Worm (Caenorhabditis elegans) whole organism, L2 larva: Measurements from ENCODE around the gene F54E2.2.

ENCODE experiments used
- C34F6.9 ChIP-seq: fragments of 150-350 bp; optimal IDR thresholded peaks from 2 replicates; lab custom pipeline; 2014; ENCODE audit warnings: missing biosample characterization, missing genetic modification characterization
- ZK546.5 ChIP-seq: sonication (generic microtip); optimal IDR thresholded peaks from 2 replicates; lab custom pipeline; 2017; ENCODE audit warnings: missing biosample characterization, missing genetic modification characterization
- ama-1 ChIP-seq: fragments of 150-350 bp; optimal IDR thresholded peaks from 2 replicates; lab custom pipeline; 2018; ENCODE audit warnings: inconsistent platforms
- blmp-1 ChIP-seq: sonication (generic microtip); optimal IDR thresholded peaks from 2 replicates; lab custom pipeline; 2017; ENCODE audit warnings: missing genetic modification characterization, mild to moderate bottlenecking, missing compliant biosample characterization, antibody characterized with exemption, moderate library complexity; ENCODE audit not compliant: insufficient read depth
- ceh-16 ChIP-seq: fragments of 150-350 bp; optimal IDR thresholded peaks from 2 replicates; lab custom pipeline; 2014; ENCODE audit warnings: missing biosample characterization, missing genetic modification characterization
- crh-2 ChIP-seq: sonication (generic microtip); optimal IDR thresholded peaks from 2 replicates; lab custom pipeline; 2017; ENCODE audit warnings: missing biosample characterization, missing genetic modification characterization
- dmd-4 ChIP-seq: sonication (generic microtip); optimal IDR thresholded peaks from 2 replicates; lab custom pipeline; 2017; ENCODE audit warnings: missing biosample characterization, missing genetic modification characterization
- egl-27 ChIP-seq: sonication (generic microtip); optimal IDR thresholded peaks from 3 replicates; lab custom pipeline; 2017; ENCODE audit warnings: missing biosample characterization, missing genetic modification reagents, missing genetic modification characterization
- elt-3 ChIP-seq: sonication (generic microtip); optimal IDR thresholded peaks from 2 replicates; lab custom pipeline; 2017; ENCODE audit warnings: missing biosample characterization, missing genetic modification characterization
- lin-11 ChIP-seq: fragments of 150-350 bp; sonication (generic microtip); optimal IDR thresholded peaks from 2 replicates; lab custom pipeline; 2014; ENCODE audit warnings: missing biosample characterization, missing genetic modification characterization, inconsistent platforms, mixed read lengths
- lin-13 ChIP-seq: fragments of 150-350 bp; optimal IDR thresholded peaks from 2 replicates; lab custom pipeline; 2014; ENCODE audit warnings: missing biosample characterization, missing genetic modification reagents, missing genetic modification characterization
- lin-39 ChIP-seq: fragments of 150-350 bp; optimal IDR thresholded peaks from 2 replicates; lab custom pipeline; 2014; ENCODE audit warnings: missing biosample characterization, missing genetic modification reagents, missing genetic modification characterization
- lsy-2 ChIP-seq, 2 experiments: fragments of 150-350 bp in 1 of 2; sonication (generic microtip) in 1 of 2; optimal IDR thresholded peaks; 2 replicates each; lab custom pipeline; 2014 to 2017; ENCODE audit warnings: missing biosample characterization in 2 of 2, missing genetic modification characterization in 2 of 2
- mbf-1 ChIP-seq: sonication (generic microtip); optimal IDR thresholded peaks from 2 replicates; lab custom pipeline; 2017; ENCODE audit warnings: missing biosample characterization, missing genetic modification characterization
- nhr-11 ChIP-seq: fragments of 150-350 bp; optimal IDR thresholded peaks from 2 replicates; lab custom pipeline; 2014; ENCODE audit warnings: missing biosample characterization, missing genetic modification characterization
- nhr-12 ChIP-seq: fragments of 150-350 bp; optimal IDR thresholded peaks from 2 replicates; lab custom pipeline; 2014; ENCODE audit warnings: missing biosample characterization, missing genetic modification characterization
- nhr-129 ChIP-seq: fragments of 150-350 bp; optimal IDR thresholded peaks from 2 replicates; lab custom pipeline; 2014; ENCODE audit warnings: missing biosample characterization, missing genetic modification characterization
- nhr-23 ChIP-seq: fragments of 150-350 bp; optimal IDR thresholded peaks from 2 replicates; lab custom pipeline; 2014; ENCODE audit warnings: missing biosample characterization, missing genetic modification reagents, missing genetic modification characterization
- nhr-237 ChIP-seq: fragments of 150-350 bp; optimal IDR thresholded peaks from 2 replicates; lab custom pipeline; 2014; ENCODE audit warnings: missing biosample characterization, missing genetic modification characterization
- nhr-25 ChIP-seq: fragments of 150-350 bp; sonication (generic microtip); optimal IDR thresholded peaks from 3 replicates; lab custom pipeline; 2014; ENCODE audit warnings: missing biosample characterization, missing genetic modification characterization
- nhr-6 ChIP-seq: fragments of 150-350 bp; optimal IDR thresholded peaks from 2 replicates; lab custom pipeline; 2014; ENCODE audit warnings: missing biosample characterization, missing genetic modification characterization
- nhr-77 ChIP-seq: fragments of 150-350 bp; optimal IDR thresholded peaks from 2 replicates; lab custom pipeline; 2014; ENCODE audit warnings: missing biosample characterization, missing genetic modification characterization
- sem-4 ChIP-seq: fragments of 150-350 bp; optimal IDR thresholded peaks from 2 replicates; lab custom pipeline; 2014; ENCODE audit warnings: missing biosample characterization, missing genetic modification reagents, missing genetic modification characterization
- skn-1 ChIP-seq: sonication (generic microtip); optimal IDR thresholded peaks from 2 replicates; lab custom pipeline; 2017; ENCODE audit warnings: missing biosample characterization, missing genetic modification characterization
- sma-3 ChIP-seq: sonication (generic microtip); optimal IDR thresholded peaks from 2 replicates; lab custom pipeline; 2016; ENCODE audit warnings: missing genetic modification reagents, missing genetic modification characterization, missing compliant biosample characterization
- sma-9 ChIP-seq, 2 experiments: fragments of 150-350 bp in 1 of 2; sonication (generic microtip) in 1 of 2; optimal IDR thresholded peaks; 2 replicates each; lab custom pipeline; 2014 to 2016; ENCODE audit warnings: missing genetic modification characterization in 2 of 2, mild to moderate bottlenecking in 1 of 2, missing biosample characterization in 1 of 2, missing compliant biosample characterization in 1 of 2, missing genetic modification reagents in 1 of 2, moderate library complexity in 1 of 2
- unc-39 ChIP-seq: fragments of 150-350 bp; optimal IDR thresholded peaks from 2 replicates; lab custom pipeline; 2014; ENCODE audit warnings: missing biosample characterization, missing genetic modification characterization
- unc-55 ChIP-seq: fragments of 150-350 bp; sonication (generic microtip); optimal IDR thresholded peaks from 3 replicates; lab custom pipeline; 2014; ENCODE audit warnings: missing biosample characterization, missing genetic modification reagents, missing genetic modification characterization
- unc-62 ChIP-seq: fragments of 150-350 bp; optimal IDR thresholded peaks from 2 replicates; lab custom pipeline; 2014; ENCODE audit warnings: missing biosample characterization, missing genetic modification reagents, missing genetic modification characterization
- zag-1 ChIP-seq: fragments of 150-350 bp; optimal IDR thresholded peaks from 2 replicates; lab custom pipeline; 2014; ENCODE audit warnings: missing biosample characterization, missing genetic modification characterization
- ztf-1 ChIP-seq: fragments of 200-800 bp; sonication (Bioruptor generic); conservative IDR thresholded peaks from 2 replicates; pipeline ENCODE4 v1.3.6; 2022; ENCODE audit warnings: missing genetic modification characterization, missing compliant biosample characterization
- ztf-11 ChIP-seq: sonication (generic microtip); optimal IDR thresholded peaks from 2 replicates; lab custom pipeline; 2017; ENCODE audit warnings: missing biosample characterization, missing genetic modification characterization
- ztf-4 ChIP-seq: fragments of 150-350 bp; optimal IDR thresholded peaks from 2 replicates; lab custom pipeline; 2014; ENCODE audit warnings: missing biosample characterization, missing genetic modification characterization

The F54E2.2 gene

DNA sequence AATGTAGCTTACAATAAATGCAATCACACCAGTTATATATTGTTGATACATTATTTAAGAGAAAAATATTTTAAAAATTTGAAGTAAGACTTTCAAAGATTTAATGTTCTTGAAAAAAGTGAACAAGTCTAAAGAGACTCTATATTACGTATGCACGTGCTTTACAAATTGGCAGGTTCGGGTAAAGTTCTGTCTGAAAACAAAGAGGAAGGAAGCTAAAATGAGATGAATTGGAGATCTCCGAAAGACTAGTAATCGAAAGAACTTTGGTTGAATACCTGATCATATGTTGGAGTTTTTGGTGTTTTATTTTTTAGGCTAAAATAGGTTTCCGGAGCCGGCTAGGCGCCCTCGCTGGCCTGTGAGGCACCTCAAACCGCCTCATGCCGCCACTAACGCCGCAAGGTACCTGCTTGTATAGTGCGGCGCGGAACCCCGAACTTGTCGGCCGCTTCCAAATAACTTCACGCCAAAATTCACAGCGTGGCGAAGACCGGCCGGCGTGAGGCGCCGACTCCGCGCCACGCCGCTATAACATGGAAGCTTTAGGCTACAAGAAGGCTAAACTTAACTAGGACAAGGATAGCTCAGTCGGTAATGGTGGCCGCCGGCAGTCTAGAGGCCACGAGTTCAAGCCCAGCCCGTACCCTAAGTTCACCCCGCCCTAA is 38.7 kb upstream of the F54E2.2 start, which contains the start of gene srx-28:
Gene srx-28 (minus strand): TSS at position 51 of the 668 bp plus-strand sequence.
- no peak for TF ChIP-seq dmd-4 (tag; lab: Kevin White, UChicago)
- no peak for TF ChIP-seq C34F6.9 (tag; lab: Kevin White, UChicago)
- TF ChIP-seq sma-3 (GFP tag; lab: Kevin White, UChicago), result no peak
- no peak for TF ChIP-seq nhr-77 (tag; lab: Kevin White, UChicago)
- TF ChIP-seq mbf-1, result no peak
- no peak for TF ChIP-seq lsy-2 (tag; optimal IDR thresholded peaks at IDR 0.05; lab: Kevin White, UChicago)
- TF ChIP-seq elt-3 (tag; lab: Kevin White, UChicago), result no peak
- no peak for TF ChIP-seq ztf-1 (GFP tag; lab: Robert Waterston, UW)
- no peak for TF ChIP-seq nhr-6
- TF ChIP-seq lin-11, result no peak
- no peak for TF ChIP-seq lin-13 (GFP tag; lab: Kevin White, UChicago)
- TF ChIP-seq, all 48 proteins: peak for 0

DNA sequence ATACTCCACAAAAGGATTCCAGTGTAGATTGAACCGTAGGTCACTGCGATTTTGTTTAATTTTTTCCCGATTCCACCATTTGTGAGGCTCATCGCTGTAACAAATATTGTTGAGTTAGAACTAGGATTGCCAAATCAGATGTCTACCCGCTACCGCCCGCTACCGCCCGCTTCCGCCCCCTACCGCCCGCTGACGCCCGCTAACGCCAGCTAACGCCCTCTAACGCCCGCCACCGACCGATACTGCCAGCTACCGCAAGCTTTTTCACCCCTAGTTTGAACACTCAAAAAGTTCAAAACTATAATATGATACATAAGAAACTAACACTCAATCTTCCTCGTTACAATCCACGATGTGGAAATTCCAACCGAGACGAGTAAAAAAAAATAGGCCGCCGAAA is 37.7 kb upstream of the F54E2.2 start:
- no peak for TF ChIP-seq zag-1 (tag; lab: Kevin White, UChicago)
- TF ChIP-seq unc-62 (GFP tag; lab: Kevin White, UChicago), result no peak
- TF ChIP-seq blmp-1 (tag; lab: Kevin White, UChicago), result no peak
- no peak for TF ChIP-seq skn-1 (tag; lab: Kevin White, UChicago)
- no peak for TF ChIP-seq ztf-1 (GFP tag; lab: Robert Waterston, UW)
- TF ChIP-seq nhr-25 (tag; lab: Kevin White, UChicago), result no peak
- no peak for TF ChIP-seq crh-2
- no peak for TF ChIP-seq nhr-77 (tag; lab: Kevin White, UChicago)
- no peak for TF ChIP-seq sem-4
- no peak for TF ChIP-seq ama-1 (lab: Kevin White, UChicago)
- no peak for TF ChIP-seq C34F6.9 (tag; lab: Kevin White, UChicago)

DNA sequence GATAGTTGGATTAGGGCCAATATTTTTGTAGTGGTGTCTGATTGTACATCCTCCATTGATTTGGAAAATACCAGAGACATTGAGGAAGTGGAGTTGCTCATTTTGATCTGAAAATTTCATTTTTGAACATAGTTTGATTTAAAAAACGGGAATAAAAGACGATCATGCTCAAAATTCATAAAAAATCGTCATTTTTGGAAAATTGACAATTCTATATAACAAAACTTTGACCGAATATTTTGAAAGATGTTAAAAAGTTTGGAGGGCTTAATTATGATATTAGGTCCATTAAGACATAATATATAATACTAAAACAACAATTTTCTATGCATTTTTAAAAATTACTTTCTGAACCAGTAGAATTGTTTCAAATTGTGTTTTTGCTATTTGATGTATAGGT is 36.6 kb upstream of the F54E2.2 start, which contains the start of gene srg-58:
Gene srg-58 (minus strand): TSS at position 101 of the 400 bp plus-strand sequence.
- TF ChIP-seq lin-39, result no peak
- no peak for TF ChIP-seq nhr-237 (tag; lab: Kevin White, UChicago)
- no peak for TF ChIP-seq ztf-4 (tag; lab: Kevin White, UChicago)
- TF ChIP-seq zag-1 (tag; lab: Kevin White, UChicago), result no peak
- no peak for TF ChIP-seq egl-27 (tag; lab: Kevin White, UChicago)
- no peak for TF ChIP-seq ztf-11 (tag; lab: Kevin White, UChicago)
- TF ChIP-seq sma-9 (GFP tag; optimal IDR thresholded peaks at IDR 0.05; lab: Kevin White, UChicago), result no peak
- TF ChIP-seq sma-9 (tag; optimal IDR thresholded peaks at IDR 0.05; lab: Kevin White, UChicago), result no peak
- TF ChIP-seq lin-11, result no peak
- TF ChIP-seq nhr-129 (tag; lab: Kevin White, UChicago), result no peak
- no peak for TF ChIP-seq sem-4
- no peak for TF ChIP-seq nhr-11 (tag; lab: Kevin White, UChicago)
- no peak for TF ChIP-seq sma-3 (GFP tag; lab: Kevin White, UChicago)
- no peak for TF ChIP-seq blmp-1 (tag; lab: Kevin White, UChicago)
- TF ChIP-seq nhr-77 (tag; lab: Kevin White, UChicago), result no peak
- TF ChIP-seq nhr-25 (tag; lab: Kevin White, UChicago), result no peak
- TF ChIP-seq C34F6.9 (tag; lab: Kevin White, UChicago), result no peak

DNA sequence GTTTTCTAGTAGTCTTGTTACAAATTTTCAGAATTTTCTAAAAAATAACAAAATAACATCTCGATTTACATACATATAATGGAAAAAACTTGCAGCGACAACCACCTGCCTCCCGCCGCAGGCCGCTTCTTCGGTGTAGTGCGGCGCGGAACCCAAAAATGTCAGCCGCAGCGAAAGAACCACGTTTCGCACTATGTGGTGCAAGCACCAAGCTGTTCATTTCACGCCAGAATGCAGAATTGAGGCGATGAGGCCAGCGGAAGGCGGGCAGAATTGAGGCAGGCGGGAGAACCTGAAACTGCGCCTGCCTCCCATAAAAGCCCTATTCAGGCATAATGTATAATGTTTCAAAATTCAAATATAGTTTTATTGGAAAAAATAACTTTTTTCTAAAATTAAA is 34.6 kb upstream of the F54E2.2 start:
- TF ChIP-seq ceh-16 (tag; lab: Kevin White, UChicago) (no peak), nhr-12 (tag; lab: Kevin White, UChicago) (no peak), nhr-23 (tag; lab: Kevin White, UChicago) (no peak), egl-27 (tag; lab: Kevin White, UChicago) (no peak), nhr-11 (tag; lab: Kevin White, UChicago) (no peak), unc-39 (no peak), zag-1 (tag; lab: Kevin White, UChicago) (no peak)

DNA sequence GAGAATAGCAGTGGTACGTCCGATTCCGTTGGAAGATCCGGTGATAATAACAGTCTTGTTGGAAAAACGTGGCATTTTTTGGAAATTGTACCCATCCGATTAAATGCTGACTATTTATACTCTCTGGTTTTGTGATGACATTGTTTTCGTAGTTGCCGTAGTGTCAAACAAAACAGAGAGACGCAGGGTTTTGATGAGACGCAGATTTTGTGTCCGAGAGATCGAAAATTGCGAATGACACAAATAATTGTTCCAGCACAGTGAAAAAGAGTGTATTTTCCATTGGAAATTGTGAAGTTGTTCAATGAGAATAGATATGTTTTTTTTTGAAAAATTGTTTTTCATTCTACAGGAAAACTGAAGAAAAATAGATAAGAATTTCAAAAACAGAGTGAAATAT is 33.0 kb upstream of the F54E2.2 start, which contains the start of gene R05D8.7:
Gene R05D8.7 (minus strand): TSS at position 104 of the 400 bp plus-strand sequence.
- no peak for TF ChIP-seq skn-1 (tag; lab: Kevin White, UChicago)
- TF ChIP-seq crh-2, result no peak
- no peak for TF ChIP-seq ama-1 (lab: Kevin White, UChicago)
- TF ChIP-seq ceh-16 (tag; lab: Kevin White, UChicago), result no peak
- TF ChIP-seq nhr-237 (tag; lab: Kevin White, UChicago), result no peak
- no peak for TF ChIP-seq egl-27 (tag; lab: Kevin White, UChicago)
- TF ChIP-seq ZK546.5 (tag; lab: Kevin White, UChicago), result no peak
- TF ChIP-seq ztf-11 (tag; lab: Kevin White, UChicago), result no peak
- TF ChIP-seq nhr-12 (tag; lab: Kevin White, UChicago), result no peak
- TF ChIP-seq unc-55 (GFP tag; lab: Kevin White, UChicago), result no peak
